Worm (Caenorhabditis elegans) whole organism, young adult: Measurements from ENCODE around the gene T07D3.2.

Experiments
- ama-1 ChIP-seq, 3 experiments: fragments of 150-350 bp in 1 of 3; sonication (generic microtip) in 2 of 3; optimal IDR thresholded peaks; 2 replicates each; lab custom pipeline; 2014 to 2018; ENCODE audit warnings: missing biosample characterization in 2 of 3, missing genetic modification characterization in 2 of 3, missing genetic modification reagents in 2 of 3
- gei-17 ChIP-seq: fragments of 200-800 bp; sonication (Bioruptor generic); optimal IDR thresholded peaks from 2 replicates; lab custom pipeline; 2018; ENCODE audit warnings: mild to moderate bottlenecking, missing genetic modification characterization, missing compliant biosample characterization
- mes-4 ChIP-seq: sonication (generic microtip); optimal IDR thresholded peaks from 2 replicates; lab custom pipeline; 2016; ENCODE audit warnings: missing genotype, missing genetic modification characterization, missing compliant biosample characterization
- nfya-1 ChIP-seq: sonication (generic microtip); optimal IDR thresholded peaks from 2 replicates; lab custom pipeline; 2017; ENCODE audit warnings: antibody characterized with exemption, missing compliant biosample characterization, missing genetic modification characterization, borderline replicate concordance; ENCODE audit not compliant: insufficient read depth
- tbx-9 ChIP-seq: sonication (generic microtip); optimal IDR thresholded peaks from 2 replicates; lab custom pipeline; 2016; ENCODE audit warnings: borderline replicate concordance, missing genetic modification characterization, inconsistent platforms, missing compliant biosample characterization
- unc-130 ChIP-seq: sonication (generic microtip); optimal IDR thresholded peaks from 2 replicates; lab custom pipeline; 2016; ENCODE audit warnings: missing genetic modification reagents, missing genetic modification characterization, missing compliant biosample characterization

ce11 chrII:884204-884603 is 17.5 kb upstream of the T07D3.2 start:
- TF ChIP-seq nfya-1, result no peak
- TF ChIP-seq unc-130, result no peak
- no peak for TF ChIP-seq gei-17 (GFP tag; lab: Kevin White, UChicago)
- TF ChIP-seq mes-4, result no peak
- TF ChIP-seq tbx-9 (tag; lab: Kevin White, UChicago), result no peak
- no peak for TF ChIP-seq ama-1 (optimal IDR thresholded peaks at IDR 0.05; lab: Kevin White, UChicago)
- no peak for TF ChIP-seq ama-1 (GFP tag; optimal IDR thresholded peaks at IDR 0.05; lab: Kevin White, UChicago)
